Worm (Caenorhabditis elegans) whole organism, L4 larva: Measurements from ENCODE around the gene F31E8.5.

Source experiments
- F26F4.8 ChIP-seq: fragments of 200-800 bp; sonication (Bioruptor generic); conservative IDR thresholded peaks from 2 replicates; pipeline ENCODE4 v1.3.6; 2022; ENCODE audit warnings: missing genetic modification characterization, missing compliant biosample characterization
- F37D6.2 ChIP-seq: sonication (generic microtip); optimal IDR thresholded peaks from 2 replicates; lab custom pipeline; 2016; ENCODE audit warnings: mild to moderate bottlenecking, missing genetic modification characterization, missing compliant biosample characterization
- F44E2.7 ChIP-seq: fragments of 200-800 bp; sonication (Bioruptor generic); IDR thresholded peaks from 2 replicates; pipeline ENCODE4 v2.1.2; 2022; ENCODE audit warnings: missing genetic modification characterization, missing compliant biosample characterization
- ZK337.2 ChIP-seq: fragments of 200-800 bp; sonication (Bioruptor generic); IDR thresholded peaks from 2 replicates; pipeline ENCODE4 v1.3.6; 2022; ENCODE audit warnings: missing genetic modification reagents, missing genetic modification characterization, missing compliant biosample characterization
- ZK546.5 ChIP-seq, 2 experiments: sonication (generic microtip); optimal IDR thresholded peaks; 2 replicates each; lab custom pipeline; 2017; ENCODE audit warnings: missing biosample characterization in 2 of 2, missing genetic modification characterization in 2 of 2
- aha-1 ChIP-seq: fragments of 150-350 bp; peaks from one replicate; lab custom pipeline; 2014; ENCODE audit warnings: missing biosample characterization, missing genetic modification characterization
- arid-1 ChIP-seq: fragments of 200-800 bp; sonication (Bioruptor generic); conservative IDR thresholded peaks from 2 replicates; pipeline ENCODE4 v1.3.6; 2022; ENCODE audit warnings: missing genetic modification reagents, missing genetic modification characterization, missing compliant biosample characterization
- ceh-28 ChIP-seq: fragments of 150-350 bp; optimal IDR thresholded peaks from 2 replicates; lab custom pipeline; 2014; ENCODE audit warnings: missing biosample characterization, missing genetic modification reagents, missing genetic modification characterization
- ceh-44 ChIP-seq: fragments of 200-800 bp; sonication (Bioruptor generic); IDR thresholded peaks from 2 replicates; pipeline ENCODE4 v1.3.6; 2022; ENCODE audit warnings: missing genetic modification reagents, missing genetic modification characterization, missing compliant biosample characterization
- daf-16 ChIP-seq, 3 experiments: sonication (generic microtip); optimal IDR thresholded peaks; 2 replicates each; lab custom pipeline; 2016 to 2017; ENCODE audit warnings: missing genetic modification characterization in 3 of 3, missing genetic modification reagents in 3 of 3, mild to moderate bottlenecking in 2 of 3, missing compliant biosample characterization in 2 of 3, missing biosample characterization in 1 of 3, moderate library complexity in 1 of 3
- dmd-6 ChIP-seq: fragments of 200-800 bp; sonication (Bioruptor generic); IDR thresholded peaks from 2 replicates; pipeline ENCODE4 v1.3.6; 2022; ENCODE audit warnings: missing genetic modification reagents, missing genetic modification characterization, missing compliant biosample characterization
- dpl-1 ChIP-seq: fragments of 150-350 bp; optimal IDR thresholded peaks from 2 replicates; lab custom pipeline; 2014; ENCODE audit warnings: missing biosample characterization, missing genetic modification reagents, missing genetic modification characterization
- dve-1 ChIP-seq: sonication (generic microtip); optimal IDR thresholded peaks from 2 replicates; lab custom pipeline; 2017; ENCODE audit warnings: antibody characterized with exemption, mild to moderate bottlenecking, missing genetic modification characterization, missing compliant biosample characterization; ENCODE audit not compliant: insufficient read depth
- egl-43 ChIP-seq: fragments of 200-800 bp; sonication (Bioruptor generic); IDR thresholded peaks from 2 replicates; pipeline ENCODE4 v1.3.6; 2022; ENCODE audit warnings: missing genetic modification reagents, missing genetic modification characterization, missing compliant biosample characterization
- gei-8 ChIP-seq: fragments of 200-800 bp; sonication (Bioruptor generic); optimal IDR thresholded peaks from 2 replicates; lab custom pipeline; 2018; ENCODE audit warnings: mild to moderate bottlenecking, missing genetic modification characterization, missing compliant biosample characterization
- hlh-30 ChIP-seq: sonication (generic microtip); optimal IDR thresholded peaks from 2 replicates; lab custom pipeline; 2017; ENCODE audit warnings: antibody characterized with exemption, mild to moderate bottlenecking, missing genetic modification characterization, missing compliant biosample characterization; ENCODE audit not compliant: insufficient read depth
- hmg-1.1 ChIP-seq: fragments of 200-800 bp; sonication (Bioruptor generic); IDR thresholded peaks from 2 replicates; pipeline ENCODE4 v1.3.6; 2022; ENCODE audit warnings: missing genetic modification reagents, missing genetic modification characterization, missing compliant biosample characterization
- lin-1 ChIP-seq: fragments of 200-800 bp; sonication (Bioruptor generic); IDR thresholded peaks from 2 replicates; pipeline ENCODE4 v1.3.6; 2022; ENCODE audit warnings: missing genetic modification reagents, missing genetic modification characterization, missing compliant biosample characterization
- lir-3 ChIP-seq: sonication (generic microtip); optimal IDR thresholded peaks from 2 replicates; lab custom pipeline; 2016; ENCODE audit warnings: mild to moderate bottlenecking, missing genetic modification characterization, missing compliant biosample characterization
- lsy-2 ChIP-seq, 2 experiments: fragments of 150-350 bp in 1 of 2; sonication (generic microtip) in 1 of 2; optimal IDR thresholded peaks; 2 replicates each; lab custom pipeline; 2014 to 2017; ENCODE audit warnings: missing biosample characterization in 2 of 2, missing genetic modification characterization in 2 of 2
- madf-5 ChIP-seq, 2 experiments: fragments of 200-800 bp; sonication (Bioruptor generic); IDR thresholded peaks; 2 replicates each; pipeline ENCODE4 v1.3.6; 2022; ENCODE audit warnings: missing compliant biosample characterization in 2 of 2, missing genetic modification characterization in 2 of 2
- madf-9 ChIP-seq: fragments of 200-800 bp; sonication (Bioruptor generic); conservative IDR thresholded peaks from 2 replicates; pipeline ENCODE4 v1.3.6; 2022; ENCODE audit warnings: missing genetic modification reagents, missing genetic modification characterization, missing compliant biosample characterization
- mep-1 ChIP-seq: fragments of 150-350 bp; sonication (generic microtip); optimal IDR thresholded peaks from 3 replicates; lab custom pipeline; 2014; ENCODE audit warnings: missing biosample characterization, missing genetic modification characterization
- mes-2 ChIP-seq: sonication (generic microtip); optimal IDR thresholded peaks from 2 replicates; lab custom pipeline; 2016; ENCODE audit warnings: missing genotype, mild to moderate bottlenecking, missing genetic modification characterization, missing compliant biosample characterization; ENCODE audit not compliant: poor library complexity, severe bottlenecking
- mxl-2 ChIP-seq: fragments of 200-800 bp; sonication (Bioruptor generic); conservative IDR thresholded peaks from 2 replicates; pipeline ENCODE4 v1.3.6; 2022; ENCODE audit warnings: missing genetic modification reagents, missing genetic modification characterization, missing compliant biosample characterization
- mxl-3 ChIP-seq: fragments of 200-800 bp; sonication (Bioruptor generic); optimal IDR thresholded peaks from 2 replicates; lab custom pipeline; 2018; ENCODE audit warnings: mild to moderate bottlenecking, missing genetic modification characterization, missing compliant biosample characterization
- nhr-102 ChIP-seq: sonication (generic microtip); optimal IDR thresholded peaks from 2 replicates; lab custom pipeline; 2016; ENCODE audit warnings: mild to moderate bottlenecking, missing genetic modification characterization, moderate library complexity, missing compliant biosample characterization
- nhr-11 ChIP-seq: fragments of 150-350 bp; optimal IDR thresholded peaks from 2 replicates; lab custom pipeline; 2014; ENCODE audit warnings: missing biosample characterization, missing genetic modification characterization
- nhr-237 ChIP-seq: sonication (generic microtip); optimal IDR thresholded peaks from 2 replicates; lab custom pipeline; 2017; ENCODE audit warnings: missing biosample characterization, missing genetic modification characterization
- nhr-25 ChIP-seq: sonication (generic microtip); optimal IDR thresholded peaks from 2 replicates; lab custom pipeline; 2017; ENCODE audit warnings: missing genetic modification characterization, mild to moderate bottlenecking, missing compliant biosample characterization, antibody characterized with exemption, moderate library complexity, borderline replicate concordance; ENCODE audit not compliant: insufficient read depth
- nhr-28 ChIP-seq: fragments of 150-350 bp; optimal IDR thresholded peaks from 2 replicates; lab custom pipeline; 2014; ENCODE audit warnings: missing biosample characterization, missing genetic modification characterization
- nhr-41 ChIP-seq: fragments of 200-800 bp; sonication (Bioruptor generic); IDR thresholded peaks from 2 replicates; pipeline ENCODE4 v1.3.6; 2022; ENCODE audit warnings: missing genetic modification reagents, missing genetic modification characterization, missing compliant biosample characterization
- nhr-48 ChIP-seq: sonication (generic microtip); optimal IDR thresholded peaks from 2 replicates; lab custom pipeline; 2016; ENCODE audit warnings: mild to moderate bottlenecking, missing genetic modification characterization, missing compliant biosample characterization
- nhr-6 ChIP-seq: fragments of 150-350 bp; optimal IDR thresholded peaks from 2 replicates; lab custom pipeline; 2014; ENCODE audit warnings: missing biosample characterization, missing genetic modification characterization
- nhr-77 ChIP-seq: fragments of 150-350 bp; optimal IDR thresholded peaks from 2 replicates; lab custom pipeline; 2014; ENCODE audit warnings: missing biosample characterization, missing genetic modification characterization
- pqm-1 ChIP-seq: sonication (generic microtip); optimal IDR thresholded peaks from 2 replicates; lab custom pipeline; 2017; ENCODE audit warnings: missing biosample characterization, missing genetic modification characterization
- rbr-2 ChIP-seq: sonication (generic microtip); optimal IDR thresholded peaks from 2 replicates; lab custom pipeline; 2016; ENCODE audit warnings: missing genotype, missing genetic modification characterization, missing compliant biosample characterization
- set-16 ChIP-seq: fragments of 200-800 bp; sonication (Bioruptor generic); IDR thresholded peaks from 2 replicates; pipeline ENCODE4 v1.3.6; 2022; ENCODE audit warnings: missing genetic modification reagents, missing genetic modification characterization, missing compliant biosample characterization
- skn-1 ChIP-seq: fragments of 150-350 bp; optimal IDR thresholded peaks from 2 replicates; lab custom pipeline; 2014; ENCODE audit warnings: missing biosample characterization, missing genetic modification characterization
- spr-1 ChIP-seq: sonication (generic microtip); optimal IDR thresholded peaks from 2 replicates; lab custom pipeline; 2016; ENCODE audit warnings: mild to moderate bottlenecking, missing genetic modification characterization, missing compliant biosample characterization
- spr-3 ChIP-seq: fragments of 200-800 bp; sonication (Bioruptor generic); optimal IDR thresholded peaks from 2 replicates; lab custom pipeline; 2018; ENCODE audit warnings: mild to moderate bottlenecking, missing genetic modification characterization, missing compliant biosample characterization
- tra-1 ChIP-seq: fragments of 200-800 bp; sonication (Bioruptor generic); IDR thresholded peaks from 2 replicates; pipeline ENCODE4 v1.3.6; 2022; ENCODE audit warnings: missing genetic modification reagents, missing genetic modification characterization, missing compliant biosample characterization
- unc-130 ChIP-seq: sonication (generic microtip); optimal IDR thresholded peaks from 2 replicates; lab custom pipeline; 2016; ENCODE audit warnings: missing genetic modification reagents, missing genetic modification characterization, missing compliant biosample characterization
- unc-62 ChIP-seq, 3 experiments: fragments of 150-350 bp in 1 of 3; sonication (generic microtip); optimal IDR thresholded peaks in 2 of 3; peaks in 1 of 3; 1 replicate in 1 of 3; 2 replicates in 2 of 3; lab custom pipeline; 2014 to 2017; ENCODE audit warnings: missing biosample characterization in 3 of 3, missing genetic modification characterization in 3 of 3, missing genetic modification reagents in 3 of 3, missing genotype in 1 of 3
- zag-1 ChIP-seq: fragments of 150-350 bp; optimal IDR thresholded peaks from 2 replicates; lab custom pipeline; 2014; ENCODE audit warnings: missing biosample characterization, missing genetic modification characterization
- zfp-3 ChIP-seq: fragments of 200-800 bp; sonication (Bioruptor generic); conservative IDR thresholded peaks from 2 replicates; pipeline ENCODE4 v1.3.6; 2022; ENCODE audit warnings: missing genetic modification reagents, missing genetic modification characterization, missing compliant biosample characterization
- ztf-7 ChIP-seq: fragments of 150-350 bp; optimal IDR thresholded peaks from 2 replicates; lab custom pipeline; 2014; ENCODE audit warnings: missing biosample characterization, missing genetic modification characterization

F31E8.5 gene

ce11 chrII:6834582-6835058 is 27.6 kb upstream of the F31E8.5 start, which contains the start of gene egl-27 (continued):
- TF ChIP-seq mxl-2 (GFP tag; lab: Robert Waterston, UW) (no peak), lsy-2 (tag; optimal IDR thresholded peaks at IDR 0.05; lab: Kevin White, UChicago) (no peak), spr-1 (no peak), set-16 (GFP tag; lab: Robert Waterston, UW) (peak; percentile 57), ztf-7 (tag; lab: Kevin White, UChicago) (no peak), egl-43 (GFP tag; lab: Robert Waterston, UW) (peak; percentile 68), zfp-3 (no peak), tra-1 (0 out of 2 replicates have a peak, but pooled peaks have one; percentile 42), rbr-2 (tag; lab: Kevin White, UChicago) (no peak), daf-16 (GFP tag; optimal IDR thresholded peaks at IDR 0.05; lab: Kevin White, UChicago) (no peak), daf-16 (tag; optimal IDR thresholded peaks at IDR 0.05; lab: Kevin White, UChicago) (no peak), nhr-28 (tag; lab: Kevin White, UChicago) (peak; percentile 21), nhr-11 (tag; lab: Kevin White, UChicago) (no peak), arid-1 (GFP tag; lab: Robert Waterston, UW) (no peak), F37D6.2 (no peak), zag-1 (no peak), hmg-1.1 (GFP tag; lab: Robert Waterston, UW) (0 out of 2 replicates have a peak, but pooled peaks have one; percentile 44), nhr-102 (no peak), nhr-237 (tag; lab: Kevin White, UChicago) (no peak), ZK337.2 (GFP tag; lab: Robert Waterston, UW) (peak; percentile 20; the same call in 1 of the 2 replicates), ceh-44 (GFP tag; lab: Robert Waterston, UW) (no peak), nhr-41 (GFP tag; lab: Robert Waterston, UW) (no peak), unc-130 (GFP tag; lab: Kevin White, UChicago) (no peak), F26F4.8 (GFP tag; lab: Robert Waterston, UW) (no peak), ceh-28 (tag; lab: Kevin White, UChicago) (no peak), spr-3 (no peak), nhr-6 (tag; lab: Kevin White, UChicago) (no peak), madf-9 (GFP tag; lab: Robert Waterston, UW) (no peak), nhr-77 (tag; lab: Kevin White, UChicago) (no peak), dpl-1 (GFP tag; lab: Kevin White, UChicago) (no peak), gei-8 (no peak)

ce11 chrII:6833781-6834339 is 26.8 kb upstream of the F31E8.5 start:
- peak; percentile 43 for TF ChIP-seq hmg-1.1 (GFP tag; lab: Robert Waterston, UW)
- peak; percentile 73 for TF ChIP-seq mxl-3
- TF ChIP-seq nhr-6 (tag; lab: Kevin White, UChicago) = peak; percentile 24
- peak; percentile 97 for TF ChIP-seq aha-1 (tag; lab: Kevin White, UChicago)
- peak; percentile 18 for TF ChIP-seq nhr-25 (tag; lab: Kevin White, UChicago)
- TF ChIP-seq skn-1 (tag; lab: Kevin White, UChicago) = no peak
- no peak for TF ChIP-seq madf-5 (GFP tag; IDR thresholded peaks at IDR 0.05; lab: Robert Waterston, UW)
- TF ChIP-seq dve-1 (tag; lab: Kevin White, UChicago) = peak; percentile 22
- TF ChIP-seq pqm-1 (tag; lab: Kevin White, UChicago) = no peak
- peak; percentile 74 for TF ChIP-seq nhr-28 (tag; lab: Kevin White, UChicago)
- no peak for TF ChIP-seq lir-3
- peak; percentile 54 for TF ChIP-seq dmd-6 (GFP tag; lab: Robert Waterston, UW)
- TF ChIP-seq nhr-11 (tag; lab: Kevin White, UChicago) = peak; percentile 5
- TF ChIP-seq lsy-2 (tag; optimal IDR thresholded peaks at IDR 0.05; lab: Kevin White, UChicago) = peak in 1 of 2 experiments; percentile 26
- peak; percentile 22 for TF ChIP-seq mes-2 (tag; lab: Kevin White, UChicago)
- no peak for TF ChIP-seq zag-1
- TF ChIP-seq lin-1 (GFP tag; lab: Robert Waterston, UW) = peak; percentile 61; the same call in 1 of the 2 replicates
- TF ChIP-seq daf-16 (GFP tag; optimal IDR thresholded peaks at IDR 0.05; lab: Kevin White, UChicago) = no peak
- TF ChIP-seq daf-16 (tag; optimal IDR thresholded peaks at IDR 0.05; lab: Kevin White, UChicago) = peak; percentile 52
- TF ChIP-seq set-16 (GFP tag; lab: Robert Waterston, UW) = 0 out of 2 replicates have a peak, but pooled peaks have one; percentile 17
- TF ChIP-seq nhr-102 = no peak
- no peak for TF ChIP-seq F44E2.7 (GFP tag; lab: Robert Waterston, UW)
- no peak for TF ChIP-seq ZK546.5 (tag; optimal IDR thresholded peaks at IDR 0.05; lab: Kevin White, UChicago)
- TF ChIP-seq unc-62 (GFP tag; optimal IDR thresholded peaks at IDR 0.05 in 1 of 2; lab: Kevin White, UChicago) = peak in 1 of 2 experiments; percentile 69
- no peak for TF ChIP-seq unc-62 (tag; optimal IDR thresholded peaks at IDR 0.05; lab: Kevin White, UChicago)
- peak; percentile 66 for TF ChIP-seq hlh-30 (tag; lab: Kevin White, UChicago)
- TF ChIP-seq mep-1 (tag; lab: Kevin White, UChicago) = peak; percentile 55
- peak; percentile 33 for TF ChIP-seq nhr-48 (tag; lab: Kevin White, UChicago)
